Worm (Caenorhabditis elegans) whole organism, young adult: ENCODE results near the gene F54B11.11.

Experiments
- C06A6.2 ChIP-seq: fragments of 200-800 bp; sonication (Bioruptor generic); conservative IDR thresholded peaks from 2 replicates; pipeline ENCODE4 v1.3.6; 2022; ENCODE audit warnings: missing genetic modification characterization, missing compliant biosample characterization
- D2030.7 ChIP-seq: fragments of 200-800 bp; sonication (Bioruptor generic); IDR thresholded peaks from 2 replicates; pipeline ENCODE4 v1.3.6; 2022; ENCODE audit warnings: missing genetic modification reagents, missing genetic modification characterization, missing compliant biosample characterization
- ceh-91 ChIP-seq: fragments of 200-800 bp; sonication (Bioruptor generic); IDR thresholded peaks from 2 replicates; pipeline ENCODE4 v1.3.6; 2022; ENCODE audit warnings: missing genetic modification reagents, missing genetic modification characterization, missing compliant biosample characterization
- egrh-3 ChIP-seq: fragments of 200-800 bp; sonication (Bioruptor generic); IDR thresholded peaks from 2 replicates; pipeline ENCODE4 v1.3.6; 2022; ENCODE audit warnings: missing genetic modification reagents, missing genetic modification characterization, missing compliant biosample characterization
- ekl-4 ChIP-seq: fragments of 200-800 bp; sonication (Bioruptor generic); IDR thresholded peaks from 2 replicates; pipeline ENCODE4 v1.3.6; 2022; ENCODE audit warnings: missing genetic modification reagents, missing genetic modification characterization, missing compliant biosample characterization
- lin-35 ChIP-seq, 3 experiments: fragments of 150-350 bp in 2 of 3; sonication (generic microtip) in 1 of 3; optimal IDR thresholded peaks; 2 replicates each; lab custom pipeline; 2014 to 2018; ENCODE audit warnings: missing biosample characterization in 3 of 3, missing genetic modification characterization in 3 of 3, missing genetic modification reagents in 3 of 3
- nfyb-1 ChIP-seq: fragments of 200-800 bp; sonication (Bioruptor generic); IDR thresholded peaks from 2 replicates; pipeline ENCODE4 v1.3.6; 2022; ENCODE audit warnings: missing genetic modification reagents, missing genetic modification characterization, missing compliant biosample characterization
- repo-1 ChIP-seq: sonication (generic microtip); optimal IDR thresholded peaks from 2 replicates; lab custom pipeline; 2017; ENCODE audit warnings: mild to moderate bottlenecking, missing genetic modification characterization, missing compliant biosample characterization
- snpc-4 ChIP-seq, 5 experiments: fragments of 150-350 bp in 1 of 5; sonication (generic microtip) in 4 of 5; optimal IDR thresholded peaks; 2 replicates each; lab custom pipeline; 2014 to 2018; ENCODE audit warnings: missing genetic modification characterization in 5 of 5, missing biosample characterization in 3 of 5, antibody characterized with exemption in 2 of 5, mild to moderate bottlenecking in 2 of 5, missing compliant biosample characterization in 2 of 5, missing genotype in 2 of 5, moderate library complexity in 2 of 5, missing genetic modification reagents in 1 of 5

- TF ChIP-seq ekl-4 (GFP tag; lab: Robert Waterston, UW), result no peak
- no peak for TF ChIP-seq egrh-3 (GFP tag; lab: Robert Waterston, UW)
- TF ChIP-seq D2030.7 (GFP tag; lab: Robert Waterston, UW), result no peak
- TF ChIP-seq C06A6.2 (GFP tag; lab: Robert Waterston, UW), result no peak
- no peak for TF ChIP-seq nfyb-1 (GFP tag; lab: Robert Waterston, UW)
- TF ChIP-seq ceh-91 (GFP tag; lab: Robert Waterston, UW), result no peak
- TF ChIP-seq lin-35 (GFP tag; optimal IDR thresholded peaks at IDR 0.05; lab: Kevin White, UChicago), result no peak
- no peak for TF ChIP-seq repo-1 (tag; lab: Kevin White, UChicago)
- no peak for TF ChIP-seq snpc-4 (GFP tag; optimal IDR thresholded peaks at IDR 0.05; lab: Kevin White, UChicago)
- TF ChIP-seq snpc-4 (tag; optimal IDR thresholded peaks at IDR 0.05; lab: Kevin White, UChicago), result no peak
These were observed 31.5 kb downstream of the F54B11.11 start for ce11 chrX:13610040-13610439.
